Fruit fly (Drosophila melanogaster) whole organism, prepupa: Measurements from ENCODE around the gene Yp3.

Experiments
- Blimp-1 ChIP-seq: fragments of 200-800 bp; sonication (Bioruptor generic); optimal IDR thresholded peaks from 3 replicates; lab custom pipeline; 2017; ENCODE audit warnings: missing biosample characterization, missing genetic modification characterization, mild to moderate bottlenecking, moderate library complexity, missing genetic modification reagents
- CG10631 ChIP-seq: fragments of 200-800 bp; sonication (Bioruptor generic); optimal IDR thresholded peaks from 2 replicates; lab custom pipeline; 2016; ENCODE audit warnings: missing biosample characterization, missing genetic modification characterization
- CG10669 ChIP-seq: fragments of 200-800 bp; sonication (Bioruptor generic); optimal IDR thresholded peaks from 3 replicates; lab custom pipeline; 2018; ENCODE audit warnings: missing biosample characterization, mild to moderate bottlenecking, missing genetic modification characterization, moderate library complexity
- CG11294 ChIP-seq: fragments of 200-800 bp; sonication (Bioruptor generic); IDR thresholded peaks from 2 replicates; pipeline ENCODE4 v1.3.6; 2022; ENCODE audit warnings: missing biosample characterization, missing genetic modification characterization
- CG11762 ChIP-seq: fragments of 200-800 bp; sonication (Bioruptor generic); optimal IDR thresholded peaks from 3 replicates; lab custom pipeline; 2016; ENCODE audit warnings: missing biosample characterization, missing genetic modification characterization; ENCODE audit not compliant: insufficient read depth
- CG15336 ChIP-seq: fragments of 200-800 bp; sonication (Bioruptor generic); IDR thresholded peaks from 2 replicates; pipeline ENCODE4 v1.3.6; 2022; ENCODE audit warnings: missing biosample characterization, missing genetic modification characterization
- CG1621 ChIP-seq: fragments of 200-800 bp; sonication (Bioruptor generic); optimal IDR thresholded peaks from 3 replicates; lab custom pipeline; 2018; ENCODE audit warnings: missing biosample characterization, mild to moderate bottlenecking, missing genetic modification characterization
- CG16779 ChIP-seq: fragments of 200-800 bp; sonication (Bioruptor generic); optimal IDR thresholded peaks from 3 replicates; lab custom pipeline; 2017; ENCODE audit warnings: missing biosample characterization, mild to moderate bottlenecking, missing genetic modification characterization
- CG3032 ChIP-seq: fragments of 200-800 bp; optimal IDR thresholded peaks from 2 replicates; lab custom pipeline; 2019; ENCODE audit warnings: missing biosample characterization, mild to moderate bottlenecking, missing genetic modification characterization, moderate library complexity
- CG31627 ChIP-seq: fragments of 200-800 bp; sonication (Bioruptor generic); optimal IDR thresholded peaks from 3 replicates; lab custom pipeline; 2016; ENCODE audit warnings: missing biosample characterization, missing genetic modification characterization
- CG32006 ChIP-seq: fragments of 200-800 bp; sonication (Bioruptor generic); optimal IDR thresholded peaks from 3 replicates; lab custom pipeline; 2017; ENCODE audit warnings: missing biosample characterization, mild to moderate bottlenecking, missing genetic modification characterization
- CG34406 ChIP-seq: fragments of 200-800 bp; sonication (Bioruptor generic); optimal IDR thresholded peaks from 3 replicates; lab custom pipeline; 2016; ENCODE audit warnings: missing biosample characterization, missing genetic modification characterization
- CG6276 ChIP-seq: fragments of 200-800 bp; sonication (Bioruptor generic); optimal IDR thresholded peaks from 2 replicates; lab custom pipeline; 2017; ENCODE audit warnings: missing biosample characterization, mild to moderate bottlenecking, missing genetic modification characterization
- CG6808 ChIP-seq: fragments of 200-800 bp; sonication (Bioruptor generic); optimal IDR thresholded peaks from 3 replicates; lab custom pipeline; 2017; ENCODE audit warnings: missing biosample characterization, missing genetic modification characterization, mild to moderate bottlenecking, moderate library complexity, missing genetic modification reagents
- CG6854 ChIP-seq: fragments of 200-800 bp; sonication (Bioruptor generic); optimal IDR thresholded peaks from 2 replicates; lab custom pipeline; 2017; ENCODE audit warnings: missing biosample characterization, mild to moderate bottlenecking, missing genetic modification characterization
- CG8119 ChIP-seq: fragments of 200-800 bp; sonication (Bioruptor generic); IDR thresholded peaks from 3 replicates; pipeline ENCODE4 v1.3.6; 2022; ENCODE audit warnings: missing biosample characterization, missing genetic modification characterization
- CG8319 ChIP-seq: fragments of 200-800 bp; sonication (Bioruptor generic); optimal IDR thresholded peaks from 3 replicates; lab custom pipeline; 2016; ENCODE audit warnings: missing biosample characterization, missing genetic modification characterization
- CG9139 ChIP-seq: fragments of 200-800 bp; sonication (Bioruptor generic); optimal IDR thresholded peaks from 3 replicates; lab custom pipeline; 2017; ENCODE audit warnings: missing biosample characterization, mild to moderate bottlenecking, missing genetic modification characterization
- Eip75B ChIP-seq: fragments of 200-800 bp; sonication (Bioruptor generic); optimal IDR thresholded peaks from 3 replicates; lab custom pipeline; 2016; ENCODE audit warnings: missing biosample characterization, missing genetic modification characterization
- Eip78C ChIP-seq: fragments of 200-800 bp; sonication (Bioruptor generic); peaks from one replicate; lab custom pipeline; 2016; ENCODE audit warnings: missing biosample characterization, missing genetic modification characterization
- Ets21C ChIP-seq: fragments of 200-800 bp; sonication (Bioruptor generic); optimal IDR thresholded peaks from 3 replicates; lab custom pipeline; 2016; ENCODE audit warnings: missing biosample characterization, missing genetic modification characterization
- Gug ChIP-seq: fragments of 200-800 bp; sonication (Bioruptor generic); IDR thresholded peaks from 2 replicates; pipeline ENCODE4 v1.3.6; 2022; ENCODE audit warnings: missing biosample characterization, missing genetic modification characterization
- Hr38 ChIP-seq: sonication (Bioruptor generic); optimal IDR thresholded peaks from 2 replicates; lab custom pipeline; 2016; ENCODE audit warnings: missing biosample characterization, missing genetic modification characterization
- Hr4 ChIP-seq: fragments of 200-800 bp; sonication (Bioruptor generic); optimal IDR thresholded peaks from 3 replicates; lab custom pipeline; 2016; ENCODE audit warnings: missing biosample characterization, missing genetic modification characterization
- Lpt ChIP-seq: fragments of 200-800 bp; sonication (Bioruptor generic); optimal IDR thresholded peaks from 3 replicates; lab custom pipeline; 2016; ENCODE audit warnings: missing biosample characterization, missing genetic modification characterization
- Met ChIP-seq: fragments of 200-800 bp; sonication (Bioruptor generic); optimal IDR thresholded peaks from 3 replicates; lab custom pipeline; 2016; ENCODE audit warnings: missing biosample characterization, missing genetic modification characterization
- OdsH ChIP-seq: fragments of 200-800 bp; sonication (Bioruptor generic); optimal IDR thresholded peaks from 3 replicates; lab custom pipeline; 2016; ENCODE audit warnings: missing biosample characterization, missing genetic modification characterization
- Sox14 ChIP-seq: fragments of 200-800 bp; sonication (Bioruptor generic); optimal IDR thresholded peaks from 3 replicates; lab custom pipeline; 2016; ENCODE audit warnings: missing biosample characterization, missing genetic modification characterization
- achi ChIP-seq: fragments of 200-800 bp; sonication (Bioruptor generic); optimal IDR thresholded peaks from 3 replicates; lab custom pipeline; 2016; ENCODE audit warnings: missing biosample characterization, missing genetic modification characterization
- cyc ChIP-seq: fragments of 200-800 bp; sonication (Bioruptor generic); optimal IDR thresholded peaks from 3 replicates; lab custom pipeline; 2016; ENCODE audit warnings: missing biosample characterization, missing genetic modification characterization
- dac ChIP-seq: fragments of 200-800 bp; sonication (Bioruptor generic); optimal IDR thresholded peaks from 2 replicates; lab custom pipeline; 2017; ENCODE audit warnings: missing biosample characterization, mild to moderate bottlenecking, missing genetic modification characterization
- dsx ChIP-seq: fragments of 200-800 bp; optimal IDR thresholded peaks from 3 replicates; lab custom pipeline; 2019; ENCODE audit warnings: missing biosample characterization, mild to moderate bottlenecking, missing genetic modification characterization, moderate library complexity; ENCODE audit not compliant: poor library complexity, severe bottlenecking
- eg ChIP-seq: fragments of 200-800 bp; sonication (Bioruptor generic); IDR thresholded peaks from 3 replicates; pipeline ENCODE4 v1.3.6; 2022; ENCODE audit warnings: missing biosample characterization, missing genetic modification characterization
- esn ChIP-seq: fragments of 200-800 bp; sonication (Bioruptor generic); optimal IDR thresholded peaks from 2 replicates; lab custom pipeline; 2016; ENCODE audit warnings: missing biosample characterization, mild to moderate bottlenecking, missing genetic modification characterization, moderate library complexity
- fd59A ChIP-seq: fragments of 200-800 bp; sonication (Bioruptor generic); optimal IDR thresholded peaks from 2 replicates; lab custom pipeline; 2017; ENCODE audit warnings: missing biosample characterization, mild to moderate bottlenecking, missing genetic modification characterization, missing genetic modification reagents
- fkh ChIP-seq: fragments of 200-800 bp; sonication (Bioruptor generic); optimal IDR thresholded peaks from 3 replicates; lab custom pipeline; 2017; ENCODE audit warnings: missing biosample characterization, mild to moderate bottlenecking, missing genetic modification characterization, moderate library complexity
- net ChIP-seq: fragments of 200-800 bp; sonication (Bioruptor generic); optimal IDR thresholded peaks from 3 replicates; lab custom pipeline; 2016; ENCODE audit warnings: missing biosample characterization, missing genetic modification characterization
- pdm3 ChIP-seq: fragments of 200-800 bp; sonication (Bioruptor generic); optimal IDR thresholded peaks from 3 replicates; lab custom pipeline; 2016; ENCODE audit warnings: missing biosample characterization, missing genetic modification characterization
- salr ChIP-seq, 2 experiments: fragments of 200-800 bp; sonication (Bioruptor generic); optimal IDR thresholded peaks; 3 replicates each; lab custom pipeline; 2016 to 2018; ENCODE audit warnings: missing biosample characterization in 2 of 2, missing genetic modification characterization in 2 of 2, mild to moderate bottlenecking in 1 of 2
- spab ChIP-seq: fragments of 200-800 bp; sonication (Bioruptor generic); optimal IDR thresholded peaks from 2 replicates; lab custom pipeline; 2017; ENCODE audit warnings: missing biosample characterization, mild to moderate bottlenecking, missing genetic modification characterization, missing genetic modification reagents
- ss ChIP-seq, 2 experiments: fragments of 200-800 bp; sonication (Bioruptor generic); optimal IDR thresholded peaks; 2 replicates in 1 of 2; 3 replicates in 1 of 2; lab custom pipeline; 2017 to 2018; ENCODE audit warnings: mild to moderate bottlenecking in 2 of 2, missing biosample characterization in 2 of 2, missing genetic modification characterization in 2 of 2, moderate library complexity in 1 of 2
- svp ChIP-seq: fragments of 200-800 bp; sonication (Bioruptor generic); peaks from one replicate; lab custom pipeline; 2016; ENCODE audit warnings: missing biosample characterization, missing genetic modification characterization
- topi ChIP-seq: fragments of 200-800 bp; sonication (Bioruptor generic); optimal IDR thresholded peaks from 3 replicates; lab custom pipeline; 2016; ENCODE audit warnings: missing biosample characterization, missing genetic modification characterization
- vri ChIP-seq: fragments of 200-800 bp; sonication (Bioruptor generic); optimal IDR thresholded peaks from 3 replicates; lab custom pipeline; 2016; ENCODE audit warnings: missing biosample characterization, mild to moderate bottlenecking, missing genetic modification characterization

The Yp3 gene

DNA sequence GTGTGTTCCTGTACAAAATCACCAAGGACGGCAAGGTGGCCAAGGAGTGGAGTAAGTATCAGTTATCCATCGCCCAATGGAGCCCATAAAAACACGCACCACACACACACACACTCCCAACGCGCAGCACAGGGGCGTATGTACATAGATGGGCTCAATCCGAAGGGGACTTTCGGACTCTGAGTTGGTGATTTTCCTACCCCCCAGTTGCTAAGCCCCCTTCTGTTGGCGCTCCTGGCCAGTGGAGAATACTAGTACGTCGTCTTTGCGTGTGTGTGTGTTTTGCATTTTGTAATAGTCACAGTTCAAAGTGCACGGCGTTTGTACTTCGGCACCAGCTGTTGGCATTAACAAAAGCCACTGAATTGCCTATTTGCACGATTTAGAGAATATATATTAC is 19.3 kb upstream of the Yp3 start (continued):
- TF ChIP-seq CG16779, result peak; percentile 77
- TF ChIP-seq CG10669 (GFP tag; lab: Kevin White, UChicago), result peak; percentile 81
- TF ChIP-seq Hr38 (GFP tag; lab: Kevin White, UChicago), result peak; percentile 50
- TF ChIP-seq pdm3 (GFP tag; lab: Kevin White, UChicago), result peak; percentile 87
- peak; percentile 68 for TF ChIP-seq CG8319 (GFP tag; lab: Kevin White, UChicago)
- TF ChIP-seq CG34406, result peak; percentile 66
- TF ChIP-seq ss (GFP tag; optimal IDR thresholded peaks at IDR 0.05; lab: Kevin White, UChicago), result peak; percentile 94
- peak; percentile 85 for TF ChIP-seq OdsH (GFP tag; lab: Kevin White, UChicago)
- TF ChIP-seq CG8119 (GFP tag; lab: Robert Waterston, UW), result peak; percentile 83
- peak; percentile 35 for TF ChIP-seq CG6854 (GFP tag; lab: Kevin White, UChicago)
- peak; percentile 75 for TF ChIP-seq cyc (GFP tag; lab: Kevin White, UChicago)
- TF ChIP-seq svp (GFP tag; lab: Kevin White, UChicago), result peak; percentile 87
- TF ChIP-seq dac (GFP tag; lab: Kevin White, UChicago), result peak; percentile 88

DNA sequence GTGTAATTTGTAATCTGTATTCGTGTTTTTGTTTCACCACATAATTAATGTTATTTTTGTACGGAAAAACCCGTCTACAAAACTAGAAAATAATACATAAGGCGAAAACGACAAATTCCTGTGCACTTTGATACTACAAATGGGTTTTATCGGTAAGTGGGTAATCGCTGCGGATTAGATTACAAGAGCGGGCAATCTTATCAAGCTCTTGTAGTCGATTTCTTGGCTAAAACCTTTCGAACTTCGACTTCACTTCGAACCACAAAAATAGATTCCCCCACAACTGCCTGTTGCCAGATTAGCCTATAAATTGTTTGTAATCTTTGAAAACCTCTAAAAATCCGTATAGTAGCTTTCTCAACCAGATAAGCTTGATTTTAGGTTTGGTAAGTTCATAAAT is 18.4 kb upstream of the Yp3 start:
- TF ChIP-seq net (GFP tag; lab: Kevin White, UChicago) (no peak), Met (GFP tag; lab: Kevin White, UChicago) (no peak), Eip75B (no peak), CG32006 (no peak), vri (GFP tag; lab: Kevin White, UChicago) (peak; percentile 6), OdsH (GFP tag; lab: Kevin White, UChicago) (no peak)

DNA sequence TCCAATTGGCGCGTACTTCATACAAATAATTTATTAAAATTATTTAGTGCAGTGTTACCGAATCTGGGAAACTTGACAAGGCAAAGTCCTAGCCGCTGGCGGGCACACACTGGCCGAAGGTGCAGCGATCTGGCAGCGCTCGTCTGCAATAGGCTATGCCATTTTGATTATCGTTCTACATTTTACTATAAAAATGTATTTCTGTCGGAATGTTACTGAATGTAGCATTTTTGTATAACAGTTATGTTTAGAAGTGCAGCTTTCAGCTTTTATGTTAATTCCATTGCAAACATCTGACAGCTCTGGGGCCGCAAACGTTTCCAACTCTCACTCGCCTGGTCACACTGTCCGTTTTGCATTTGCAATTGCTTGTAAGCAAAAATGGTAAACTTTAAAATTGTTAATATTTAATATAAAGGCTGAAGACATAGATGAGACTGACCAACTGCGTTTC is 14.7 kb upstream of the Yp3 start, which contains the start of gene Grip91:
Gene Grip91, minus strand, starts transcription at position 85 of the 454 bp plus-strand sequence.
- TF ChIP-seq vri (GFP tag; lab: Kevin White, UChicago) (no peak), Ets21C (no peak), topi (peak; percentile 6), CG15336 (GFP tag; lab: Robert Waterston, UW) (no peak), CG6808 (GFP tag; lab: Kevin White, UChicago) (no peak), Gug (GFP tag; lab: Robert Waterston, UW) (no peak), CG11294 (GFP tag; lab: Robert Waterston, UW) (no peak), achi (peak; percentile 51), Hr4 (no peak), Eip78C (GFP tag; lab: Kevin White, UChicago) (peak; percentile 60), CG6276 (no peak), CG1621 (tag; lab: Kevin White, UChicago) (no peak), esn (GFP tag; lab: Kevin White, UChicago) (no peak), net (GFP tag; lab: Kevin White, UChicago) (no peak), svp (GFP tag; lab: Kevin White, UChicago) (peak; percentile 51), ss (GFP tag; optimal IDR thresholded peaks at IDR 0.05; lab: Kevin White, UChicago) (peak in 1 of 2 experiments; percentile 4), dsx (GFP tag; lab: Kevin White, UChicago) (no peak), spab (GFP tag; lab: Kevin White, UChicago) (no peak), CG31627 (GFP tag; lab: Kevin White, UChicago) (peak; percentile 2), fkh (GFP tag; lab: Kevin White, UChicago) (no peak), Sox14 (GFP tag; lab: Kevin White, UChicago) (peak; percentile 35), CG3032 (tag; lab: Kevin White, UChicago) (no peak), cyc (GFP tag; lab: Kevin White, UChicago) (no peak)

DNA sequence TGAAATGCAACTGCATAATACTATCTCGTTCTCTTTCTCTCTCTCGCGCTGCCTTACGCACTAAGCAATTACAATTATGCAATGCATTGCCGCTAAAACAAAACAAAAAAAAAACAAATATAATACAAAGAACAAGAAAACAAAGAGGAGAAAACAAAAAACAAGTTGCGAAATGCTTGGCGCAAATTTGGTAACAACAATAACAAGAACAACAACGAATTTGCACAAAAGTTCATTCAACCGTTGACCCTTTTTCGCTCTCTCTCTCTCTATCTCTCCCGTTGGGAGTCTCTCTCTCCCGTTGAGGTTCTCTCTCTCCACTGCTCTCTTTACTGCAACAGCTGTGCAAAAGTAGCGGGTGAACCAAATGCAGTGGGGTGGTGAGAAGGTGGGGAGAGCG is 12.3 kb upstream of the Yp3 start:
- peak; percentile 54 for TF ChIP-seq Lpt (GFP tag; lab: Kevin White, UChicago)
- no peak for TF ChIP-seq CG31627 (GFP tag; lab: Kevin White, UChicago)
- TF ChIP-seq CG10631 (GFP tag; lab: Kevin White, UChicago), result no peak
- no peak for TF ChIP-seq CG11294 (GFP tag; lab: Robert Waterston, UW)
- TF ChIP-seq fd59A (GFP tag; lab: Kevin White, UChicago), result no peak
- no peak for TF ChIP-seq CG32006
- TF ChIP-seq topi, result no peak
- TF ChIP-seq fkh (GFP tag; lab: Kevin White, UChicago), result no peak
- no peak for TF ChIP-seq esn (GFP tag; lab: Kevin White, UChicago)
- peak; percentile 2 for TF ChIP-seq Eip75B
- TF ChIP-seq Hr38 (GFP tag; lab: Kevin White, UChicago), result no peak
- TF ChIP-seq CG15336 (GFP tag; lab: Robert Waterston, UW), result peak; percentile 67
- no peak for TF ChIP-seq CG1621 (tag; lab: Kevin White, UChicago)
- no peak for TF ChIP-seq Blimp-1 (GFP tag; lab: Kevin White, UChicago)
- TF ChIP-seq CG11762, result no peak
- TF ChIP-seq net (GFP tag; lab: Kevin White, UChicago), result no peak
- TF ChIP-seq Sox14 (GFP tag; lab: Kevin White, UChicago), result peak; percentile 29
- TF ChIP-seq dac (GFP tag; lab: Kevin White, UChicago), result no peak
- TF ChIP-seq CG9139 (GFP tag; lab: Kevin White, UChicago), result no peak
- TF ChIP-seq salr (GFP tag; optimal IDR thresholded peaks at IDR 0.05; lab: Kevin White, UChicago), result no peak
- peak; percentile 66; the same call in 2 of the 3 replicates for TF ChIP-seq eg (GFP tag; lab: Robert Waterston, UW)
